Fruit fly (Drosophila melanogaster): ENCODE data around the gene Pglym87.

DNA sequence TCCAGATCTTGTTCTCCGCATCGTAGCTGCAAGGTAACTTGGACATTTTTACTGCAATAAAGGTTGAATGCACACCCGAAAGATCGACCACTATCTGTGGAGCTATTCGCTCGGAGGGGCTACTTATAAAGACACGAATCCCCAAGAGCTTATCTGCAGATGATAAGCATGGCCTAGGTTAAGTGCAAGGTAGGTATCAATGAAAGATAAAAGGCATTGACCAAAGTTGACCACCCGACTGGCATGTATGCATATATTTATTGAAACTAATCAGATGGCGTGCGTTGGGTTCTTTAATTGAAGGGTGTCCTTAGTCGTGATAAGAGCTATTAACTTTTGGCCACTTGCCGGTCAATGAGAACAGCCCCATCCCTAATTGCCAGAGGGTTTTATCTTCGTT lies 22.3 kb downstream of the Pglym87 start, which contains the start of gene CG4830:
- TF ChIP-seq h (GFP tag; optimal IDR thresholded peaks at IDR 0.05): no peak
- TF ChIP-seq dsf (GFP tag; optimal IDR thresholded peaks at IDR 0.05; ENCODE audit: borderline replicate concordance): no peak
- TF ChIP-seq Rel (GFP tag; optimal IDR thresholded peaks at IDR 0.05): no peak
- no peak for TF ChIP-seq Rel (tag; optimal IDR thresholded peaks at IDR 0.05)
- no peak for TF ChIP-seq foxo (GFP tag; optimal IDR thresholded peaks at IDR 0.05)
- TF ChIP-seq Jra (GFP tag; optimal IDR thresholded peaks at IDR 0.05): no peak
- no peak for TF ChIP-seq pan (optimal IDR thresholded peaks at IDR 0.05)
- no peak for TF ChIP-seq Abd-B (GFP tag; optimal IDR thresholded peaks at IDR 0.05)
- TF ChIP-seq rgr (GFP tag; optimal IDR thresholded peaks at IDR 0.05): no peak
- no peak for TF ChIP-seq CrebA (GFP tag; optimal IDR thresholded peaks at IDR 0.05; ENCODE audit: borderline replicate concordance)
